Worm (Caenorhabditis elegans) whole organism, L1 larva: Measurements from ENCODE around the gene abt-4.

Source experiments
- nhr-237 ChIP-seq: fragments of 150-350 bp; optimal IDR thresholded peaks from 2 replicates; lab custom pipeline; 2014; ENCODE audit warnings: missing biosample characterization, missing genetic modification characterization
- swsn-7 ChIP-seq: sonication (generic microtip); optimal IDR thresholded peaks from 2 replicates; lab custom pipeline; 2016; ENCODE audit warnings: missing genetic modification characterization, missing compliant biosample characterization

- TF ChIP-seq swsn-7 (tag; lab: Kevin White, UChicago) (no peak), nhr-237 (tag; lab: Kevin White, UChicago) (no peak)
Measured at ce11 chrV:297424-297991, 33.0 kb downstream of the abt-4 start, which contains the start of gene F33E11.2.
